Worm (Caenorhabditis elegans): ENCODE data around the gene R09D1.12.

DNA sequence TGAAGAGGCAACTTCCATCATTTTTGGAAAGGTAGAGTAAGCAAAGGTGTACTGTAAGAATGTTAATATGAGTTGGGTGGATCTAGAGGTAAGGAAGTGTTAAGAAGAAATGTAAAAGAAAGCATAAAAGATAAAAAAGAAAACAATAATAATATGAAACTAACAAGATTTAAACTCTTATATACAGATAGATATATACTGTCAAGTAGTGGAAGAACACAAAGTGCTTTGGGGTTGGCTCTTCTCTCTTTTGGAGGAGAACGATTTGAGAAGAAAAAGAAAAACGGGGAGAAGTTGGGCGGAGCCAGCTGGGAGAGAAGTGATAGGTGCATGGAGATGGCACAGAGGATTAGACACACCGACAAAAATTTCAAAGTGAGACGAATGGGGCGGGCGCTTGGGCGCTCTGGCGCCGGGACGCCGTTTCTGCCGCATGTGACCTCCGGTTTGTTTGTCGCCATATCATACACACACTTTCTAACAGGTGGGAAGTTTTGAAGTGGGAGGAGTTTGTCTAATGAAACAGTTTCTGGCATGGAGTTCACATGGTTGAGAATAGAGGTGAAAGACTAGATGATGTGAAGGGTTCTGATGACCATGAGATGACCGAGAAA, 35.4 kb upstream of the R09D1.12 start, which contains the start of gene T19H5.4:
- TF ChIP-seq unc-62 (GFP tag; optimal IDR thresholded peaks at IDR 0.05) (no peak), ztf-11 (tag; optimal IDR thresholded peaks at IDR 0.05) (no peak), elt-3 (tag; optimal IDR thresholded peaks at IDR 0.05) (no peak), elt-1 (tag; optimal IDR thresholded peaks at IDR 0.05; ENCODE audit: borderline replicate concordance, insufficient read depth) (no peak), lsy-2 (tag; optimal IDR thresholded peaks at IDR 0.05) (no peak), lin-13 (tag; optimal IDR thresholded peaks at IDR 0.05) (no peak)
